Worm (Caenorhabditis elegans) whole organism, L3 larva: ENCODE results near the gene msp-36.
A peak's percentile ranks its signal among the peaks of the same experiment; 100 is the strongest.

Source experiments
- R02D3.7 ChIP-seq: fragments of 150-350 bp; optimal IDR thresholded peaks from 2 replicates; lab custom pipeline; 2014; ENCODE audit warnings: missing biosample characterization, missing genetic modification characterization
- ZK546.5 ChIP-seq: sonication (generic microtip); optimal IDR thresholded peaks from 2 replicates; lab custom pipeline; 2017; ENCODE audit warnings: missing biosample characterization, missing genetic modification characterization
- ama-1 ChIP-seq: fragments of 150-350 bp; optimal IDR thresholded peaks from 2 replicates; lab custom pipeline; 2018
- ceh-16 ChIP-seq: sonication (generic microtip); optimal IDR thresholded peaks from 2 replicates; lab custom pipeline; 2017; ENCODE audit warnings: missing biosample characterization, missing genetic modification characterization
- ceh-28 ChIP-seq: fragments of 150-350 bp; optimal IDR thresholded peaks from 2 replicates; lab custom pipeline; 2014; ENCODE audit warnings: missing biosample characterization, missing genetic modification reagents, missing genetic modification characterization
- ceh-9 ChIP-seq: sonication (generic microtip); optimal IDR thresholded peaks from 2 replicates; lab custom pipeline; 2018; ENCODE audit warnings: missing biosample characterization, missing genetic modification characterization
- daf-12 ChIP-seq: fragments of 150-350 bp; optimal IDR thresholded peaks from 2 replicates; lab custom pipeline; 2014; ENCODE audit warnings: missing biosample characterization, missing genetic modification reagents, missing genetic modification characterization
- egl-27 ChIP-seq: sonication (generic microtip); optimal IDR thresholded peaks from 4 replicates; lab custom pipeline; 2017; ENCODE audit warnings: missing biosample characterization, missing genetic modification reagents, missing genetic modification characterization
- egl-5 ChIP-seq: fragments of 150-350 bp; optimal IDR thresholded peaks from 2 replicates; lab custom pipeline; 2017; ENCODE audit warnings: missing biosample characterization, missing genetic modification reagents, missing genetic modification characterization, inconsistent platforms
- elt-1 ChIP-seq: fragments of 150-350 bp; optimal IDR thresholded peaks from 2 replicates; lab custom pipeline; 2014; ENCODE audit warnings: missing biosample characterization, missing genetic modification characterization
- elt-2 ChIP-seq: sonication (generic microtip); optimal IDR thresholded peaks from 2 replicates; lab custom pipeline; 2016; ENCODE audit warnings: missing genetic modification reagents, mild to moderate bottlenecking, missing genetic modification characterization, missing compliant biosample characterization
- eor-1 ChIP-seq, 2 experiments: fragments of 150-350 bp; optimal IDR thresholded peaks; 2 replicates each; lab custom pipeline; 2014 to 2018; ENCODE audit warnings: missing biosample characterization in 2 of 2, missing genetic modification characterization in 2 of 2
- fkh-10 ChIP-seq: sonication (generic microtip); optimal IDR thresholded peaks from 2 replicates; lab custom pipeline; 2017; ENCODE audit warnings: missing biosample characterization, missing genetic modification reagents, missing genetic modification characterization
- fkh-2 ChIP-seq: fragments of 150-350 bp; optimal IDR thresholded peaks from 2 replicates; lab custom pipeline; 2014; ENCODE audit warnings: missing biosample characterization, missing genetic modification reagents, missing genetic modification characterization
- fos-1 ChIP-seq: fragments of 150-350 bp; optimal IDR thresholded peaks from 2 replicates; lab custom pipeline; 2014; ENCODE audit warnings: missing biosample characterization, missing genetic modification characterization
- hmg-11 ChIP-seq: sonication (generic microtip); optimal IDR thresholded peaks from 2 replicates; lab custom pipeline; 2016; ENCODE audit warnings: missing genetic modification characterization, missing compliant biosample characterization
- jun-1 ChIP-seq: fragments of 150-350 bp; optimal IDR thresholded peaks from 2 replicates; lab custom pipeline; 2014; ENCODE audit warnings: missing biosample characterization, missing genetic modification reagents, missing genetic modification characterization
- lin-15B ChIP-seq: fragments of 150-350 bp; optimal IDR thresholded peaks from 2 replicates; lab custom pipeline; 2014; ENCODE audit warnings: missing biosample characterization, missing genetic modification characterization
- lin-39 ChIP-seq: fragments of 150-350 bp; optimal IDR thresholded peaks from 2 replicates; lab custom pipeline; 2018; ENCODE audit warnings: missing biosample characterization, missing genetic modification reagents, missing genetic modification characterization
- mdl-1 ChIP-seq: fragments of 150-350 bp; optimal IDR thresholded peaks from 2 replicates; lab custom pipeline; 2014; ENCODE audit warnings: missing biosample characterization, missing genetic modification characterization
- mml-1 ChIP-seq: fragments of 150-350 bp; sonication (generic microtip); optimal IDR thresholded peaks from 3 replicates; lab custom pipeline; 2014; ENCODE audit warnings: missing biosample characterization, missing genetic modification characterization
- nfya-1 ChIP-seq: sonication (generic microtip); optimal IDR thresholded peaks from 2 replicates; lab custom pipeline; 2017; ENCODE audit warnings: missing genetic modification characterization, mild to moderate bottlenecking, missing compliant biosample characterization, antibody characterized with exemption, moderate library complexity; ENCODE audit not compliant: insufficient read depth
- nhr-11 ChIP-seq: fragments of 150-350 bp; optimal IDR thresholded peaks from 2 replicates; lab custom pipeline; 2014; ENCODE audit warnings: missing biosample characterization, missing genetic modification characterization
- nhr-12 ChIP-seq: fragments of 150-350 bp; optimal IDR thresholded peaks from 2 replicates; lab custom pipeline; 2014; ENCODE audit warnings: missing biosample characterization, missing genetic modification characterization
- nhr-237 ChIP-seq: fragments of 150-350 bp; optimal IDR thresholded peaks from 2 replicates; lab custom pipeline; 2014; ENCODE audit warnings: missing biosample characterization, missing genetic modification characterization
- nhr-25 ChIP-seq: sonication (generic microtip); optimal IDR thresholded peaks from 2 replicates; lab custom pipeline; 2017; ENCODE audit warnings: missing biosample characterization, missing genetic modification characterization
- nhr-28 ChIP-seq: fragments of 150-350 bp; optimal IDR thresholded peaks from 2 replicates; lab custom pipeline; 2014; ENCODE audit warnings: missing biosample characterization, missing genetic modification characterization
- nhr-76 ChIP-seq: fragments of 150-350 bp; sonication (generic microtip); optimal IDR thresholded peaks from 5 replicates; lab custom pipeline; 2014; ENCODE audit warnings: missing biosample characterization, missing genetic modification characterization
- sea-2 ChIP-seq: fragments of 150-350 bp; sonication (generic microtip); optimal IDR thresholded peaks from 4 replicates; lab custom pipeline; 2014; ENCODE audit warnings: missing biosample characterization, missing genetic modification reagents, missing genetic modification characterization
- skn-1 ChIP-seq: fragments of 150-350 bp; optimal IDR thresholded peaks from 2 replicates; lab custom pipeline; 2014; ENCODE audit warnings: missing biosample characterization, missing genetic modification characterization
- tbx-2 ChIP-seq: sonication (generic microtip); optimal IDR thresholded peaks from 2 replicates; lab custom pipeline; 2016; ENCODE audit warnings: mild to moderate bottlenecking, missing genetic modification characterization, missing compliant biosample characterization
- unc-39 ChIP-seq: sonication (generic microtip); optimal IDR thresholded peaks from 4 replicates; lab custom pipeline; 2017; ENCODE audit warnings: missing biosample characterization, missing genetic modification characterization
- unc-62 ChIP-seq: fragments of 150-350 bp; sonication (generic microtip); optimal IDR thresholded peaks from 4 replicates; lab custom pipeline; 2014; ENCODE audit warnings: missing biosample characterization, missing genetic modification reagents, missing genetic modification characterization
- ztf-11 ChIP-seq: fragments of 150-350 bp; optimal IDR thresholded peaks from 2 replicates; lab custom pipeline; 2014; ENCODE audit warnings: missing biosample characterization, missing genetic modification characterization
- ztf-4 ChIP-seq: fragments of 150-350 bp; optimal IDR thresholded peaks from 2 replicates; lab custom pipeline; 2014; ENCODE audit warnings: missing biosample characterization, missing genetic modification characterization

The msp-36 gene

DNA sequence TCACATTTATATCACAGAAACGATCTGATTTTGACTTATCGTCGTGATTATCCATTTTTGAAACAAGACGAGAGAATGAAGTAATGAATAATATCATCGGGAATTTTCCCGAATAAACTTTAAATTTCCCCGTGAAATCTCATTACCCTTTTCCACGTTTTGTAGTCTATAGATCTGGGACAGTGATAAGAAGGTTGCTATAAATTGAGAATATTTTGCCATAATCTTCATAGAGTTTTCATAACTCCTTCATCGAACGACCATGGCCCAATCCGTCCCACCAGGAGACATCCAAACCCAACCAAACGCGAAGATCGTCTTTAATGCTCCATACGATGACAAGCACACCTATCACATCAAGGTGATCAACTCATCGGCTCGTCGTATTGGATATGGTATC, at the start of gene msp-36, which contains the start of gene C04G2.5:
TSS of gene msp-36 (plus strand) at position 263 of the 400 bp plus-strand sequence.
TSS of gene C04G2.5 (minus strand) at position 101 of the 400 bp plus-strand sequence.
- no peak for TF ChIP-seq nfya-1 (tag; lab: Kevin White, UChicago)
- no peak for TF ChIP-seq elt-2 (tag; lab: Kevin White, UChicago)
- no peak for TF ChIP-seq sea-2 (GFP tag; lab: Kevin White, UChicago)
- no peak for TF ChIP-seq eor-1 (tag; optimal IDR thresholded peaks at IDR 0.05; lab: Kevin White, UChicago)
- no peak for TF ChIP-seq nhr-12 (tag; lab: Kevin White, UChicago)
- no peak for TF ChIP-seq ama-1
- TF ChIP-seq nhr-28 (tag; lab: Kevin White, UChicago), result no peak
- TF ChIP-seq nhr-76 (tag; lab: Kevin White, UChicago), result no peak
- TF ChIP-seq ceh-16 (tag; lab: Kevin White, UChicago), result no peak
- no peak for TF ChIP-seq tbx-2 (tag; lab: Kevin White, UChicago)
- no peak for TF ChIP-seq elt-1 (tag; lab: Kevin White, UChicago)
- no peak for TF ChIP-seq fkh-10 (GFP tag; lab: Kevin White, UChicago)
- no peak for TF ChIP-seq ZK546.5 (tag; lab: Kevin White, UChicago)
- no peak for TF ChIP-seq hmg-11 (tag; lab: Kevin White, UChicago)
- no peak for TF ChIP-seq jun-1 (tag; lab: Kevin White, UChicago)
- TF ChIP-seq unc-62 (GFP tag; lab: Kevin White, UChicago), result no peak
- no peak for TF ChIP-seq lin-15B (tag; lab: Kevin White, UChicago)

- TF ChIP-seq ceh-16 (tag; lab: Kevin White, UChicago) (no peak), lin-39 (peak; percentile 1)
Observed at ce11 chrIV:10046005-10046404, 49.2 kb upstream of the msp-36 start.

DNA sequence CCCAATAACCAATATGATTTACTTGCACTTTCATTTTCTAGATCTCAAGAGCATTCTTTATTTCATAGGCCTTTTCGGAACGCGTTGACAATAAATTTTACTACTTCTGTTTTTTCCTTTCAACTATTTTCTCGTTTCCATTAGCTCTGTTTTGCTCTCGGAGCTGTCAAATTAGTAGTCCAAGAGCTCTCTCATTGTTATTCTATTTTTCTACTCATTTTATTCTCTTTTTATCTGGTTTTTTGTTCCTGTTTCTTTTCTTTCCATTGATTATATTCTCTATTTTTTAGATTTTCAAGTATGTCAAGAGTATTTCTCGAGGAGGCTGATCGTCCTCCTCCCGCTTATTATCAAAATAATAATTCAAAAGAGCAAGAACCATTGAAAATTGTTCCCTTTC, 48.1 kb upstream of the msp-36 start, which contains the start of gene T04B2.3:
TSS of gene T04B2.3 (plus strand) at position 301 of the 400 bp plus-strand sequence.
- TF ChIP-seq mml-1 (no peak), elt-1 (tag; lab: Kevin White, UChicago) (no peak), nhr-25 (no peak), mdl-1 (tag; lab: Kevin White, UChicago) (no peak), unc-62 (GFP tag; lab: Kevin White, UChicago) (no peak), fos-1 (no peak), ztf-11 (tag; lab: Kevin White, UChicago) (no peak), ama-1 (no peak), eor-1 (tag; optimal IDR thresholded peaks at IDR 0.05; lab: Kevin White, UChicago) (no peak), unc-39 (tag; lab: Kevin White, UChicago) (no peak), skn-1 (no peak), egl-5 (tag; lab: Kevin White, UChicago) (no peak), sea-2 (GFP tag; lab: Kevin White, UChicago) (no peak), ceh-9 (tag; lab: Kevin White, UChicago) (no peak), fkh-2 (tag; lab: Kevin White, UChicago) (no peak), tbx-2 (tag; lab: Kevin White, UChicago) (no peak), ZK546.5 (tag; lab: Kevin White, UChicago) (no peak), daf-12 (tag; lab: Kevin White, UChicago) (no peak)

DNA sequence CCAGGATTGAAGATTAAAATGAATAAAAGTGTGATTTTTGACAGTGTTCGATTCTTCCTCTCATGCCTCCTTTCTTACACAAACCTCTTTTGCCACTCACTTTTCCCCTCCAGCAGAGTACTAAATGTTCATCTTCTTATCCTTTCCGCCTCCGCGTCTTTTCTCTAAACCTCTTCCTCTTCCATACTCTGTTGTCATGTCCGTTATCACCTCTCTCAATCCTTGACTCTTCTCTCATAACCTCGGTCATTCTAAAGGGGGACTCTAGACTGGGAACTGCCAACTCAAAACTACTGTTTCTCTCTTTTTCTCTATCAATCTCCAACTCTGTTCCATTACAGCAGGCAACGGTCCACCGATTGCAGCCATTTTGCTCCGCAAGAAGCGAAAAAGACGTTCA, 47.0 kb upstream of the msp-36 start:
- TF ChIP-seq unc-62 (GFP tag; lab: Kevin White, UChicago) (no peak), elt-1 (tag; lab: Kevin White, UChicago) (no peak), ztf-4 (tag; lab: Kevin White, UChicago) (no peak), fkh-10 (GFP tag; lab: Kevin White, UChicago) (no peak), nhr-11 (tag; lab: Kevin White, UChicago) (no peak), sea-2 (GFP tag; lab: Kevin White, UChicago) (no peak), nfya-1 (tag; lab: Kevin White, UChicago) (no peak), jun-1 (tag; lab: Kevin White, UChicago) (no peak), egl-27 (tag; lab: Kevin White, UChicago) (no peak), ceh-28 (tag; lab: Kevin White, UChicago) (no peak), nhr-237 (no peak), mdl-1 (tag; lab: Kevin White, UChicago) (no peak)

DNA sequence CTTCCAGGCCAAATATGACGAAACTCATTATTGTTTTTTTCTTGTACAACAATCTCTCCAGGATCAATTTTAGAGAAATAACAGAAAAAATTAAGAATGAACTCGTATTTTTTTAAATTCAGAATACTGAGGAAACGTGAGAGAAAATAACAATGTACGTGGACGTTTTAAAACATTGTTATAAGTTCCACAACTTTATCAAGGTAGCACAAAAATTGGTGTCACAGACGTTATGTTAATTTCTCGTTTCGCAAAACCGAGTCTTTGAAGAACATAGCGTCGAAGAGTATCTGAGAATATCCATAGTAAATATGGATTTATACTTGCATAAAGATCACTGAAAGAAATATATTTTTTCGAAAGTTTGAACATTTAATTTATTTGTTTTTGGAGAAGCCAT, 44.1 kb upstream of the msp-36 start, which contains the start of gene T04B2.8:
TSS of gene T04B2.8 (minus strand) at position 101 of the 400 bp plus-strand sequence.
- no peak for TF ChIP-seq fkh-2 (tag; lab: Kevin White, UChicago)
- TF ChIP-seq R02D3.7 (tag; lab: Kevin White, UChicago), result no peak
- TF ChIP-seq nhr-11 (tag; lab: Kevin White, UChicago), result no peak
- no peak for TF ChIP-seq nhr-237
- TF ChIP-seq fos-1, result no peak
- no peak for TF ChIP-seq nhr-25
- no peak for TF ChIP-seq mdl-1 (tag; lab: Kevin White, UChicago)
